Fruit fly (Drosophila melanogaster): ENCODE data around the gene rod.

The rod gene

DNA sequence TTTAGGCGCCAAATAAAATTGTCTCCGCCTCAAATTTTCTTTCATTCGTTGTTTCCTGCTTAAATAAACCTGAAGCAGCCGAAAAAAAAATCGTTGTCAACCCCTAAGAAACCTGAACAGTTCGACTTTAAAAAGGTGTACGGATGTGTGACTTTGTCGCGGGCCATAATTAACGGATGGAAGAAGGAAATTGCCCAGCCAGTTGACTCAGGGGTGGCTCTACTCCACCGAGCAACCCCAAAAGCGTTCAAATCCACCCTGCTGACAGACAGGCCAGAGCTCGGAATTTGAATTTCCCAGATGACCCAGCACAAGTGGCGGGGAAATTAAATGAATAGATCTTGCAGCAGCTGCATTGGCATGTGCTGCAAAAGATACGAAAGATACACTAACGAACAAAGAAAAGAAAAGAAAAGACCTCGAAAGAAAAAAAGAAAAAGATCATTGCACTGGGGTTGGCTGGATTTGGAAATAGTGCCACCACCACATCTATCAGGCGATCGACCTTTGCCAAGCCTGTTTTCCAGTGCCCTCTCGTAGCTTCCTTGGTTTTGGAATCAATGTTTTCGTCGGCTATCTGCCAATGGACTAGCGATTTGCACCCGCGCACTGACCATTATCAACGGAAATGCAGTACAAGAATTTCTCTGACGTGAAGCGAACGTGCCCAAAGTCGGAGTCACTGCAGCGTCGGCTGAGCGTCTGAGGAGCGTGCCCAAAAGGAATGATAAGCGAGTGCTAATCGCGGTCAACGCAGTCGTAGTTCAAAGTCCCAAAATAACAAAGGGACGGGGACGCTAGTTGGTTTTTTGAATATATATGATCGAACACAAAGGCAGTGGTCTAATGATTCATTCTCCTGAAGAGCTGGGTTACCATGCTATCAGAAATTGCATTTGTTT lies 25.7 kb downstream of the rod start (continued):
- TF ChIP-seq pan (optimal IDR thresholded peaks at IDR 0.05) (no peak), pan (GFP tag; optimal IDR thresholded peaks at IDR 0.05 in 1 of 2, IDR thresholded peaks at IDR 0.05 in 1 of 2) (no peak), ase (GFP tag; IDR thresholded peaks at IDR 0.05) (no peak), Taf1 (GFP tag; IDR thresholded peaks at IDR 0.05) (no peak), gt (GFP tag; IDR thresholded peaks at IDR 0.05) (0 out of 2 replicates have a peak, but pooled peaks have one; percentile 8), gfzf (GFP tag; optimal IDR thresholded peaks at IDR 0.05) (peak; percentile 8), Ptx1 (GFP tag; IDR thresholded peaks at IDR 0.05) (no peak), CG4360 (GFP tag; IDR thresholded peaks at IDR 0.05) (no peak), HLHmδ (GFP tag; optimal IDR thresholded peaks at IDR 0.05) (peak; percentile 10), fd3F (GFP tag; optimal IDR thresholded peaks at IDR 0.05) (no peak), dysf (GFP tag; IDR thresholded peaks at IDR 0.05) (no peak), ac (GFP tag; optimal IDR thresholded peaks at IDR 0.05) (peak; percentile 57), nerfin-1 (tag; optimal IDR thresholded peaks at IDR 0.05) (peak; percentile 91), ATbp (GFP tag; optimal IDR thresholded peaks at IDR 0.05) (no peak), Tbp (GFP tag; optimal IDR thresholded peaks at IDR 0.05) (no peak), sna (GFP tag; IDR thresholded peaks at IDR 0.05; ENCODE audit: partially characterized antibody) (no peak), sqz (GFP tag; optimal IDR thresholded peaks at IDR 0.05) (peak; percentile 26), CG15479 (GFP tag; optimal IDR thresholded peaks at IDR 0.05) (peak; percentile 93), chinmo (GFP tag; IDR thresholded peaks at IDR 0.05; ENCODE audit: partially characterized antibody) (no peak), Sox100B (GFP tag; optimal IDR thresholded peaks at IDR 0.05) (no peak), CG2120 (GFP tag; optimal IDR thresholded peaks at IDR 0.05) (no peak), CG4854 (GFP tag; optimal IDR thresholded peaks at IDR 0.05) (no peak), CG1529 (GFP tag; optimal IDR thresholded peaks at IDR 0.05) (no peak), CG6791 (GFP tag; IDR thresholded peaks at IDR 0.05; ENCODE audit: partially characterized antibody) (0 out of 3 replicates have a peak, but pooled peaks have one; percentile 4), gsb (GFP tag; IDR thresholded peaks at IDR 0.05) (no peak), pfk (GFP tag; optimal IDR thresholded peaks at IDR 0.05) (peak; percentile 30), CG8089 (GFP tag; optimal IDR thresholded peaks at IDR 0.05) (no peak), CG11456 (GFP tag; IDR thresholded peaks at IDR 0.05) (no peak), al (GFP tag; IDR thresholded peaks at IDR 0.05) (no peak)

DNA sequence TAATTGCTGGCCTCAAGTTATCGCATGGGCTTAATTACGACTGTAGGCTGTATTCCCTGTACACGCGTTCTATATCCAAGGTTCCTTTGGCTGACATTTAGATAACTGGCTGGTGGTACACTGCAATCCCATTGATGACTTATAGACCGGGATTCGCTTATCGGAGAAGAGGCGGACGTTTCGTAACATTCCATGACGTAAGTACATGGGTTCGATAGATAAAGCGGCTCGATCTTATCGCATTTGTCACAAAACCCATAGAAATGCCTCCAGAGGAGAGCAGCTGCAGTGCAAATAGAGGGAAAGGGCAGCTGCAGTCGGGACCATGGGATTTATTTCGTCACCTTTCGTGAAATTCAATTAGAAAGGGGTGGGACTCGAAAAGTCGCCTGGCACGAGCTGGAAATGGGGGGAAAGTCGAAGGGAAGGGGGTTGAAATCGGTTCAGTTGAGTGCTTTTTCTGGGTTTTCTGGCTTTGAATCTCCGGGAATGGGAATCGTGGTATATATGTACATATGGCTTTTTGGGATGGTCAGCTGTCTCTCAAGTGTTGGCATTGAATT lies 26.6 kb downstream of the rod start:
- TF ChIP-seq Hsf (GFP tag; optimal IDR thresholded peaks at IDR 0.05) = no peak
- TF ChIP-seq tup (GFP tag; optimal IDR thresholded peaks at IDR 0.05) = no peak
- TF ChIP-seq tx (GFP tag; optimal IDR thresholded peaks at IDR 0.05) = no peak
- no peak for TF ChIP-seq Ravus (GFP tag; IDR thresholded peaks at IDR 0.05)
- TF ChIP-seq CG17186 (GFP tag; optimal IDR thresholded peaks at IDR 0.05) = no peak
- TF ChIP-seq B-H2 (GFP tag; optimal IDR thresholded peaks at IDR 0.05) = no peak
- TF ChIP-seq grn (GFP tag; optimal IDR thresholded peaks at IDR 0.05) = peak; percentile 47
- peak; percentile 73; the same call in 1 of the 4 replicates for TF ChIP-seq chinmo (GFP tag; IDR thresholded peaks at IDR 0.05; ENCODE audit: partially characterized antibody)
- TF ChIP-seq MTF-1 (GFP tag; optimal IDR thresholded peaks at IDR 0.05; ENCODE audit: borderline replicate concordance) = no peak
- no peak for TF ChIP-seq CG11504 (tag; optimal IDR thresholded peaks at IDR 0.05)
- TF ChIP-seq Ets65A (GFP tag) = peak; percentile 72
- TF ChIP-seq Sry-β (GFP tag; optimal IDR thresholded peaks at IDR 0.05) = no peak
- no peak for TF ChIP-seq ro (GFP tag; IDR thresholded peaks at IDR 0.05)
- TF ChIP-seq CG31365 (tag; optimal IDR thresholded peaks at IDR 0.05) = no peak
- no peak for TF ChIP-seq CG4360 (GFP tag; IDR thresholded peaks at IDR 0.05)
- peak; percentile 67 for TF ChIP-seq pros (GFP tag; optimal IDR thresholded peaks at IDR 0.05)
- TF ChIP-seq CG10431 (GFP tag; optimal IDR thresholded peaks at IDR 0.05) = peak; percentile 25
- TF ChIP-seq ci (GFP tag; IDR thresholded peaks at IDR 0.05) = 0 out of 3 replicates have a peak, but pooled peaks have one; percentile 16
- TF ChIP-seq CG12219 (GFP tag; optimal IDR thresholded peaks at IDR 0.05) = no peak
- TF ChIP-seq Mes4 (GFP tag; optimal IDR thresholded peaks at IDR 0.05) = no peak
- no peak for TF ChIP-seq otp (GFP tag; IDR thresholded peaks at IDR 0.05)
- no peak for TF ChIP-seq Tbp (GFP tag; optimal IDR thresholded peaks at IDR 0.05)
- peak in 1 of 2 experiments; percentile 91 for TF ChIP-seq Pdp1 (GFP tag; optimal IDR thresholded peaks at IDR 0.05)

Data from whole organism, embryonic.